Worm (Caenorhabditis elegans) whole organism, early embryonic: ENCODE measurements around the gene vps-29.

ENCODE experiments used
- B0310.2 ChIP-seq: sonication (generic microtip); optimal IDR thresholded peaks from 2 replicates; lab custom pipeline; 2016; ENCODE audit warnings: mild to moderate bottlenecking, missing genetic modification characterization, missing compliant biosample characterization
- F13C5.2 ChIP-seq: sonication (generic microtip); optimal IDR thresholded peaks from 2 replicates; lab custom pipeline; 2017; ENCODE audit warnings: mild to moderate bottlenecking, missing genetic modification characterization, inconsistent platforms, missing compliant biosample characterization
- aly-1 ChIP-seq: sonication (generic microtip); optimal IDR thresholded peaks from 2 replicates; lab custom pipeline; 2016; ENCODE audit warnings: missing genetic modification characterization, missing compliant biosample characterization
- ama-1 ChIP-seq: fragments of 150-350 bp; optimal IDR thresholded peaks from 2 replicates; lab custom pipeline; 2014
- ceh-13 ChIP-seq: fragments of 200-800 bp; sonication (Bioruptor generic); optimal IDR thresholded peaks from 2 replicates; lab custom pipeline; 2018; ENCODE audit warnings: mild to moderate bottlenecking, missing genetic modification characterization, missing compliant biosample characterization
- ceh-36 ChIP-seq: sonication (generic microtip); optimal IDR thresholded peaks from 2 replicates; lab custom pipeline; 2016; ENCODE audit warnings: missing genetic modification characterization, inconsistent platforms, missing compliant biosample characterization
- ets-7 ChIP-seq: sonication (generic microtip); optimal IDR thresholded peaks from 2 replicates; lab custom pipeline; 2016; ENCODE audit warnings: missing genotype, missing genetic modification characterization, missing compliant biosample characterization
- flt-1 ChIP-seq: fragments of 200-800 bp; sonication (Bioruptor generic); IDR thresholded peaks from 2 replicates; pipeline ENCODE4 v1.3.6; 2022; ENCODE audit warnings: missing genetic modification characterization, missing compliant biosample characterization
- hmbx-1 ChIP-seq: sonication (generic microtip); optimal IDR thresholded peaks from 2 replicates; lab custom pipeline; 2016; ENCODE audit warnings: mild to moderate bottlenecking, missing genetic modification characterization, missing compliant biosample characterization
- hmg-4 ChIP-seq: fragments of 200-800 bp; sonication (Bioruptor generic); optimal IDR thresholded peaks from 2 replicates; lab custom pipeline; 2018; ENCODE audit warnings: mild to moderate bottlenecking, missing genetic modification characterization, missing compliant biosample characterization
- hnd-1 ChIP-seq: sonication (generic microtip); optimal IDR thresholded peaks from 2 replicates; lab custom pipeline; 2016; ENCODE audit warnings: missing genetic modification characterization, missing compliant biosample characterization
- pes-1 ChIP-seq: fragments of 200-800 bp; sonication (Bioruptor generic); IDR thresholded peaks from 2 replicates; pipeline ENCODE4 v1.3.6; 2022; ENCODE audit warnings: missing genetic modification reagents, missing genetic modification characterization, missing compliant biosample characterization
- scrt-1 ChIP-seq: fragments of 200-800 bp; sonication (Bioruptor generic); IDR thresholded peaks from 2 replicates; pipeline ENCODE4 v1.3.6; 2022; ENCODE audit warnings: missing genetic modification characterization, missing compliant biosample characterization
- sea-1 ChIP-seq: fragments of 200-800 bp; sonication (Bioruptor generic); conservative IDR thresholded peaks from 2 replicates; pipeline ENCODE4 v1.3.6; 2022; ENCODE audit warnings: missing genetic modification characterization, missing compliant biosample characterization
- tbx-11 ChIP-seq: fragments of 200-800 bp; sonication (Bioruptor generic); IDR thresholded peaks from 2 replicates; pipeline ENCODE4 v1.3.6; 2022; ENCODE audit warnings: missing genetic modification characterization, missing compliant biosample characterization
- tbx-37 ChIP-seq: fragments of 200-800 bp; sonication (Bioruptor generic); conservative IDR thresholded peaks from 2 replicates; pipeline ENCODE4 v1.3.6; 2022; ENCODE audit warnings: missing genetic modification reagents, missing genetic modification characterization, missing compliant biosample characterization
- tra-4 ChIP-seq: sonication (generic microtip); optimal IDR thresholded peaks from 2 replicates; lab custom pipeline; 2017; ENCODE audit warnings: missing genetic modification characterization, missing compliant biosample characterization

vps-29 gene

ce11 chrIII:10112958-10113357 lies at the start of gene vps-29:
vps-29 (minus strand) TSS chrIII:10113058.
- TF ChIP-seq tbx-11 (GFP tag; lab: Robert Waterston, UW) (no peak), tbx-37 (GFP tag; lab: Robert Waterston, UW) (no peak), hmg-4 (GFP tag; lab: Kevin White, UChicago) (no peak), aly-1 (no peak), B0310.2 (tag; lab: Kevin White, UChicago) (no peak), sea-1 (GFP tag; lab: Robert Waterston, UW) (no peak)

DNA sequence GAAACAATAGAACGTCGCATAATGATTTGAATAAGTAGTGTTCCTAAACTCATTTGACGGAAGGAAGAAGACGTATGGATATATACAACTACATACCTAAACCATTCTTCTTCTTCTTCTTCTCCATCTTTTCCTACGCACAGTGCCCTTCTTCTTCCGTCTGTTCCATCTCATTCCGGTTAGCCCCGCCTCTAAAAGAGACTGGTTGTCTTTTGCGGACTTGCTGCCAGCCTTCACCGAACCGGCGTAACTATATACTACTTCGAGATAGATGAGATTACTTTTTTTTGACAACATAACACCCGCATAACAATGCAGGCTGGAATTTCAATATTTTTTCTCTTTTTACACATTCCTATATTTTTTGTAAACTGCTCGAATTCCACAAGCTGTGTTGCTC lies 47.5 kb upstream of the vps-29 start, which contains the start of the genes K08E5.5 and mua-3:
TSS of gene K08E5.5 (minus strand) at position 101 of the 400 bp plus-strand sequence.
TSS of gene mua-3 (plus strand) at position 313 of the 400 bp plus-strand sequence.
- TF ChIP-seq scrt-1 (GFP tag; lab: Robert Waterston, UW) (no peak), sea-1 (GFP tag; lab: Robert Waterston, UW) (no peak), flt-1 (GFP tag; lab: Robert Waterston, UW) (no peak), hmg-4 (GFP tag; lab: Kevin White, UChicago) (no peak), hmbx-1 (tag; lab: Kevin White, UChicago) (no peak), ama-1 (no peak), tbx-11 (GFP tag; lab: Robert Waterston, UW) (no peak)

ce11 chrIII:10156269-10156668 lies 43.4 kb upstream of the vps-29 start:
- TF ChIP-seq ets-7 (tag; lab: Kevin White, UChicago) (no peak), hmbx-1 (tag; lab: Kevin White, UChicago) (no peak), scrt-1 (GFP tag; lab: Robert Waterston, UW) (no peak), ceh-36 (tag; lab: Kevin White, UChicago) (no peak), pes-1 (GFP tag; lab: Robert Waterston, UW) (no peak), aly-1 (no peak)

DNA sequence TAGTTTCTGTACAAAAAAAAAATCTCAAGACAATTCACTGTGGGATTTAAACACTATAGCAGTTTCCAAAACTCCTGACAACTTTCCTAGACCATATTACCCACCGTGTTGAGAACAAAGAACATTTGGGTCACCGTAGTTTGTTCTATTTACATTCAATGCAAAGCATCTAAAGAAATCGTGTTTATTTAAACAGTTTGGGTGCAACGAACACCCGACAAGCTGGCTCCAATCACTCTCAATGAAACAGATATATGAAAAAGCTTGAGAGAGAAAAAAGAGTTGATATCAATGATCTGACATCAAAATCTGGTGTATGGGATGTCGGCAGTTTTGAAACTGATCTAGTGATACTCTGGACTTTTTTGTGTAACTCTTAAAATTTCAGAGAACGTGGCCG lies 42.1 kb upstream of the vps-29 start:
- TF ChIP-seq hnd-1 (tag; lab: Kevin White, UChicago) (no peak), pes-1 (GFP tag; lab: Robert Waterston, UW) (no peak), tbx-11 (GFP tag; lab: Robert Waterston, UW) (no peak), ama-1 (no peak), tra-4 (tag; lab: Kevin White, UChicago) (no peak), F13C5.2 (tag; lab: Kevin White, UChicago) (no peak), aly-1 (no peak), B0310.2 (tag; lab: Kevin White, UChicago) (no peak), ceh-36 (tag; lab: Kevin White, UChicago) (no peak), scrt-1 (GFP tag; lab: Robert Waterston, UW) (no peak), hmbx-1 (tag; lab: Kevin White, UChicago) (no peak), sea-1 (GFP tag; lab: Robert Waterston, UW) (no peak), ets-7 (tag; lab: Kevin White, UChicago) (no peak), hmg-4 (GFP tag; lab: Kevin White, UChicago) (no peak), tbx-37 (GFP tag; lab: Robert Waterston, UW) (no peak), flt-1 (GFP tag; lab: Robert Waterston, UW) (no peak), ceh-13 (no peak)

DNA sequence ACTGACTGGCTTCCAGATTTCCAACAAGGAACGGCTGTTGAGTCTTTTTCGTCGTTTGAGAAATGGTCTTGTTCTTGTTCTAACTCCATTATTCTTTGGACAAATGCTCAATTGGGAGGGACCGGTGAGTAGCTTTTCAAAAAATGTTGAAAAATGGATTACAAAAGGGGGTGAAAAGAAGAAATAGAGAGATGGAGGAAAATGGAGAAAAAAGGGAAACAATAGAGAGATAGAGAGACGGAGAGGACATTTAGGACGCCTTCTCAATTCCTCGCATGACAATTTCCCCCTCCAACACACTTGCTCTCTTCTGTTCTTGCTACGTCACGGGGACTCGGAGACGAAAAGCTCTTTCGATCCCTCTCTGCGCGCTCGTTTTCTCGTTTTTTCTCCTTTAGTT lies 40.1 kb upstream of the vps-29 start:
- TF ChIP-seq F13C5.2 (tag; lab: Kevin White, UChicago) (no peak), ceh-36 (tag; lab: Kevin White, UChicago) (no peak), flt-1 (GFP tag; lab: Robert Waterston, UW) (no peak), ets-7 (tag; lab: Kevin White, UChicago) (no peak), hmg-4 (GFP tag; lab: Kevin White, UChicago) (no peak), hnd-1 (tag; lab: Kevin White, UChicago) (no peak), hmbx-1 (tag; lab: Kevin White, UChicago) (no peak), B0310.2 (tag; lab: Kevin White, UChicago) (no peak), aly-1 (no peak), tra-4 (tag; lab: Kevin White, UChicago) (no peak)

- no peak for TF ChIP-seq hmg-4 (GFP tag; lab: Kevin White, UChicago)
- TF ChIP-seq ama-1, result no peak
- TF ChIP-seq scrt-1 (GFP tag; lab: Robert Waterston, UW), result no peak
- TF ChIP-seq ets-7 (tag; lab: Kevin White, UChicago), result no peak
- TF ChIP-seq tbx-37 (GFP tag; lab: Robert Waterston, UW), result no peak
- TF ChIP-seq hmbx-1 (tag; lab: Kevin White, UChicago), result no peak
- no peak for TF ChIP-seq flt-1 (GFP tag; lab: Robert Waterston, UW)
- TF ChIP-seq ceh-36 (tag; lab: Kevin White, UChicago), result no peak
- TF ChIP-seq hnd-1 (tag; lab: Kevin White, UChicago), result no peak
- no peak for TF ChIP-seq tbx-11 (GFP tag; lab: Robert Waterston, UW)
- TF ChIP-seq B0310.2 (tag; lab: Kevin White, UChicago), result no peak
- no peak for TF ChIP-seq tra-4 (tag; lab: Kevin White, UChicago)
- TF ChIP-seq pes-1 (GFP tag; lab: Robert Waterston, UW), result no peak
- no peak for TF ChIP-seq ceh-13
- no peak for TF ChIP-seq sea-1 (GFP tag; lab: Robert Waterston, UW)
- TF ChIP-seq aly-1, result no peak
- TF ChIP-seq F13C5.2 (tag; lab: Kevin White, UChicago), result no peak
These were observed 39.6 kb upstream of the vps-29 start, which contains the start of gene nac-3 for ce11 chrIII:10152495-10152894. nac-3 (plus strand) TSS chrIII:10152795.

- TF ChIP-seq B0310.2 (tag; lab: Kevin White, UChicago) (no peak), scrt-1 (GFP tag; lab: Robert Waterston, UW) (0 out of 2 replicates have a peak, but pooled peaks have one; percentile 33)
These were observed 38.9 kb upstream of the vps-29 start for ce11 chrIII:10151719-10152118.

DNA sequence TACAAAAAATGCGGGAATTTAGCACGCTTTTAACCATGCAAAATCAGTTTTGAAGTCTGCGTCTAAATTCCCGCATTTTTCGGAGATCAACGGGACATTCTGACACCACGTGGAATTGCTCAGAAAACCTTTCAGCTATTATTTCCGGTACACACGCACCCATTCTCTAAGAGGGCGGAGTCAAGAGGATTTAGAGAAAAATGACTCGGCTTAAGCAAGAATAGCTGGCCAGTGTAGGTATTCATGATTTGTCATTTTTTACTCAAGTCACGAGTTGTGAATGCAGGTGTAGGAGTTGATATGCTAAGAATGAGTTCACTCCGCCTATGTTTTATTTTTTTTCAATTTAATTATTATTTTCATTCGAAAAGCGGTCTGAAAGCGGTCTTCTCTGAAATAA lies 37.9 kb upstream of the vps-29 start:
- no peak for TF ChIP-seq ets-7 (tag; lab: Kevin White, UChicago)
- TF ChIP-seq ceh-36 (tag; lab: Kevin White, UChicago), result no peak
- no peak for TF ChIP-seq tra-4 (tag; lab: Kevin White, UChicago)
- TF ChIP-seq tbx-11 (GFP tag; lab: Robert Waterston, UW), result no peak
- TF ChIP-seq hmg-4 (GFP tag; lab: Kevin White, UChicago), result no peak
